Fruit fly (Drosophila melanogaster): Measurements from ENCODE around the gene CG12170.
A peak's percentile ranks its signal among the peaks of the same experiment; 100 is the strongest.

Gene CG12170

DNA sequence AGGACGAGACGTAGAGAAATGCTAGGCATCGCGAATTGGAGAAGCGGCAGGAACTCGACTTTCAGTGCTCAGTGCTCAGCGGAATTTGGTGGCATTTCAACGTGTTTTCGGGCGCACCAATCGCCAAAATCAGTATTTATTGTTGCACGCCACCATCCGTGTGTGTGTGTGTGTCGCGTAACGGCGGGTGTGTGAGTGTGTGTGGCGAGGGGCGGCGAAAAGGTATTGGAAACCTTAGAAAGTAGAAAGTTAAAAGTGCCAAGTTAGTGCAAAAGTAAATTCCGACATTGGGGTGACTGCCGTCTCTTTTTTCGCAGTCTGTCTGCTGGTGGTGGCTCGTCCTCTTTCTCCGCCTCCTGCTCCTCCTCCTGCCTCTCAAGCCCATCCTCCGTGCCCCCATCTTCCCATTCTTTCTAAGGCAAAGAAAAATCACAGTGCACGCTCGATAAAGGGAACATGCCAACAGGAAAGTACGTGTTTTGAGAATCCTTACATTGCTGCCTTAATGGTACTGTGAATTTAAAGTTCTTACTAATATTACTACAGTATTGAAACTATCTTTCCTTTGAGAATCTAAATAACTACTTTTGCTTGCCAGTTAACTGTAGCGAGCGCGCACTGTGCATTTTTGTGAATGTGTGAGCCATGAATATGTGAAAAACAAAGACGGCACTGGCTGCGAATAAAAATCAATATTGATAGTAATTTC lies 49.2 kb downstream of the CG12170 start (continued):
- TF ChIP-seq CG11695 (GFP tag; IDR thresholded peaks at IDR 0.05) (peak; percentile 23; the same call in 1 of the 3 replicates), rib (GFP tag; IDR thresholded peaks at IDR 0.05) (no peak), CG12299 (tag; optimal IDR thresholded peaks at IDR 0.05) (peak; percentile 51), gfzf (GFP tag; optimal IDR thresholded peaks at IDR 0.05) (no peak), cg (GFP tag; optimal IDR thresholded peaks at IDR 0.05) (peak; percentile 60), Taf1 (GFP tag; IDR thresholded peaks at IDR 0.05) (no peak), tgo (GFP tag; IDR thresholded peaks at IDR 0.05) (peak; percentile 56; the same call in 2 of the 3 replicates), HLHmδ (GFP tag; optimal IDR thresholded peaks at IDR 0.05) (no peak), dpn (GFP tag; optimal IDR thresholded peaks at IDR 0.05) (peak; percentile 25 to 55), wek (GFP tag; optimal IDR thresholded peaks at IDR 0.05) (no peak), seq (GFP tag; IDR thresholded peaks at IDR 0.05) (0 out of 2 replicates have a peak, but pooled peaks have one; percentile 5), Sry-δ (GFP tag; optimal IDR thresholded peaks at IDR 0.05) (no peak), CG12104 (GFP tag; optimal IDR thresholded peaks at IDR 0.05) (no peak), jing (GFP tag; optimal IDR thresholded peaks at IDR 0.05) (no peak), fru (optimal IDR thresholded peaks at IDR 0.05) (no peak), CG10147 (GFP tag; optimal IDR thresholded peaks at IDR 0.05) (peak; percentile 35), Dp (GFP tag; optimal IDR thresholded peaks at IDR 0.05) (no peak), CG10543 (GFP tag; optimal IDR thresholded peaks at IDR 0.05) (peak; percentile 48), jumu (GFP tag; optimal IDR thresholded peaks at IDR 0.05) (peak; percentile 23), ro (GFP tag; IDR thresholded peaks at IDR 0.05) (no peak), bsh (GFP tag; optimal IDR thresholded peaks at IDR 0.05) (peak in 1 of 2 experiments; percentile 45), da (GFP tag; optimal IDR thresholded peaks at IDR 0.05) (no peak), so (GFP tag; IDR thresholded peaks at IDR 0.05) (0 out of 3 replicates have a peak, but pooled peaks have one; percentile 30), gcm2 (GFP tag; optimal IDR thresholded peaks at IDR 0.05) (no peak), slbo (GFP tag; IDR thresholded peaks at IDR 0.05) (peak; percentile 65), CG31441 (GFP tag; IDR thresholded peaks at IDR 0.05) (peak; percentile 64), h (optimal IDR thresholded peaks at IDR 0.05) (no peak), Trl (optimal IDR thresholded peaks at IDR 0.05) (no peak), Trl (GFP tag; optimal IDR thresholded peaks at IDR 0.05) (no peak), CG8924 (tag; optimal IDR thresholded peaks at IDR 0.05) (peak; percentile 53), CG3995 (GFP tag; optimal IDR thresholded peaks at IDR 0.05) (no peak), inv (GFP tag; IDR thresholded peaks at IDR 0.05; ENCODE audit: partially characterized antibody) (no peak), CG18011 (GFP tag; optimal IDR thresholded peaks at IDR 0.05) (no peak), D (optimal IDR thresholded peaks at IDR 0.05) (peak; percentile 7), D (GFP tag; optimal IDR thresholded peaks at IDR 0.05) (peak; percentile 33), sob (GFP tag; IDR thresholded peaks at IDR 0.05) (peak; percentile 42; the same call in 1 of the 2 replicates), Bdp1 (GFP tag; optimal IDR thresholded peaks at IDR 0.05) (no peak), hth (optimal IDR thresholded peaks at IDR 0.05) (no peak), CG42726 (GFP tag; IDR thresholded peaks at IDR 0.05; ENCODE audit: partially characterized antibody) (no peak), ato (GFP tag; IDR thresholded peaks at IDR 0.05; ENCODE audit: partially characterized antibody) (no peak), ERR (GFP tag; optimal IDR thresholded peaks at IDR 0.05) (no peak), en (GFP tag; optimal IDR thresholded peaks at IDR 0.05) (no peak), Antp (GFP tag; optimal IDR thresholded peaks at IDR 0.05) (peak; percentile 45), Myb (GFP tag; optimal IDR thresholded peaks at IDR 0.05) (no peak), sens-2 (GFP tag; IDR thresholded peaks at IDR 0.05) (no peak), Fer2 (tag; optimal IDR thresholded peaks at IDR 0.05) (peak; percentile 2), CG11398 (GFP tag; optimal IDR thresholded peaks at IDR 0.05) (no peak), CG1647 (GFP tag; optimal IDR thresholded peaks at IDR 0.05) (peak; percentile 2), Oli (tag; optimal IDR thresholded peaks at IDR 0.05) (peak; percentile 60), Dip2 (GFP tag; IDR thresholded peaks at IDR 0.05) (no peak), CG6791 (GFP tag; IDR thresholded peaks at IDR 0.05; ENCODE audit: partially characterized antibody) (no peak), CG12155 (GFP tag; optimal IDR thresholded peaks at IDR 0.05) (no peak)
